Worm (Caenorhabditis elegans): Measurements from ENCODE around the gene nlp-34.

ce11 chrV:4005219-4005618, 26.3 kb upstream of the nlp-34 start, which contains the start of gene srh-8:
- no peak for TF ChIP-seq mxl-1 (tag; optimal IDR thresholded peaks at IDR 0.05)
- no peak for TF ChIP-seq pha-4 (tag; optimal IDR thresholded peaks at IDR 0.05)
- TF ChIP-seq lir-1 (GFP tag; conservative IDR thresholded peaks at IDR 0.05) = no peak
- TF ChIP-seq madf-10 (tag; optimal IDR thresholded peaks at IDR 0.05) = no peak
